Fruit fly (Drosophila melanogaster) whole organism, embryonic: ENCODE results near the gene CG13457.

Source experiments
- Atf-2 ChIP-seq: fragments of 200-800 bp; sonication (Bioruptor generic); optimal IDR thresholded peaks from 2 replicates; lab custom pipeline; 2016; ENCODE audit warnings: missing biosample characterization, missing genetic modification characterization
- Awh ChIP-seq: fragments of 200-800 bp; sonication (Bioruptor generic); IDR thresholded peaks from 2 replicates; pipeline ENCODE4, ENCODE4 v1.3.6; 2022; ENCODE audit warnings: missing biosample characterization, missing genetic modification characterization
- BtbVII ChIP-seq: fragments of 200-800 bp; sonication (Bioruptor generic); optimal IDR thresholded peaks from 3 replicates; lab custom pipeline; 2017; ENCODE audit warnings: missing biosample characterization, mild to moderate bottlenecking, missing genetic modification characterization
- Bteb2 ChIP-seq: fragments of 200-800 bp; sonication (Bioruptor generic); optimal IDR thresholded peaks from 2 replicates; lab custom pipeline; 2016; ENCODE audit warnings: missing biosample characterization, missing genetic modification characterization
- CG10543 ChIP-seq: fragments of 200-800 bp; sonication (Bioruptor generic); optimal IDR thresholded peaks from 3 replicates; lab custom pipeline; 2017; ENCODE audit warnings: missing biosample characterization, mild to moderate bottlenecking, missing genetic modification characterization, moderate library complexity
- CG12219 ChIP-seq: fragments of 200-800 bp; sonication (Bioruptor generic); optimal IDR thresholded peaks from 3 replicates; lab custom pipeline; 2018; ENCODE audit warnings: missing biosample characterization, mild to moderate bottlenecking, missing genetic modification characterization
- CG13424 ChIP-seq: fragments of 200-800 bp; sonication (Bioruptor generic); optimal IDR thresholded peaks from 2 replicates; lab custom pipeline; 2019; ENCODE audit warnings: missing biosample characterization, mild to moderate bottlenecking, missing genetic modification characterization, moderate library complexity
- CG15601 ChIP-seq: fragments of 200-800 bp; sonication (Bioruptor generic); optimal IDR thresholded peaks from 3 replicates; lab custom pipeline; 2019; ENCODE audit warnings: missing biosample characterization, mild to moderate bottlenecking, missing genetic modification characterization, moderate library complexity
- CG1647 ChIP-seq: fragments of 200-800 bp; sonication (Bioruptor generic); optimal IDR thresholded peaks from 3 replicates; lab custom pipeline; 2016; ENCODE audit warnings: missing biosample characterization, missing genetic modification characterization
- CG18619 ChIP-seq: fragments of 200-800 bp; sonication (Bioruptor generic); optimal IDR thresholded peaks from 3 replicates; lab custom pipeline; 2017; ENCODE audit warnings: missing biosample characterization, mild to moderate bottlenecking, missing genetic modification characterization
- CG30431 ChIP-seq: fragments of 200-800 bp; sonication (Bioruptor generic); optimal IDR thresholded peaks from 2 replicates; lab custom pipeline; 2017; ENCODE audit warnings: missing biosample characterization, missing genetic modification characterization
- CG33213 ChIP-seq: fragments of 200-800 bp; sonication (Bioruptor generic); optimal IDR thresholded peaks from 3 replicates; lab custom pipeline; 2016; ENCODE audit warnings: missing biosample characterization, missing genetic modification characterization
- CG34376 ChIP-seq: fragments of 200-800 bp; sonication (Bioruptor generic); optimal IDR thresholded peaks from 2 replicates; lab custom pipeline; 2018; ENCODE audit warnings: missing biosample characterization, mild to moderate bottlenecking, missing genetic modification characterization
- CG3726 ChIP-seq: fragments of 200-800 bp; sonication (Bioruptor generic); IDR thresholded peaks from 3 replicates; pipeline ENCODE4, ENCODE4 v1.3.6; 2022; ENCODE audit warnings: missing biosample characterization, missing genetic modification characterization
- CG6791 ChIP-seq: fragments of 200-800 bp; sonication (Bioruptor generic); IDR thresholded peaks from 3 replicates; pipeline ENCODE4 v1.3.6; 2022; ENCODE audit warnings: missing biosample characterization, missing genetic modification characterization; ENCODE audit not compliant: partially characterized antibody
- CG8089 ChIP-seq: fragments of 200-800 bp; sonication (Bioruptor generic); optimal IDR thresholded peaks from 3 replicates; lab custom pipeline; 2016; ENCODE audit warnings: missing biosample characterization, missing genetic modification characterization
- CG8359 ChIP-seq: fragments of 200-800 bp; sonication (Bioruptor generic); optimal IDR thresholded peaks from 2 replicates; lab custom pipeline; 2017; ENCODE audit warnings: missing biosample characterization, mild to moderate bottlenecking, missing genetic modification characterization, borderline replicate concordance
- CG8765 ChIP-seq: fragments of 200-800 bp; sonication (Bioruptor generic); IDR thresholded peaks from 2 replicates; pipeline ENCODE4 v1.3.6; 2022; ENCODE audit warnings: missing biosample characterization, missing genetic modification characterization
- CG9932 ChIP-seq: fragments of 200-800 bp; sonication (Bioruptor generic); IDR thresholded peaks from 2 replicates; pipeline ENCODE4 v1.3.6; 2022; ENCODE audit warnings: missing biosample characterization, missing genetic modification characterization
- D ChIP-seq, 2 experiments: fragments of 200-800 bp in 1 of 2; fragments of >200 bp in 1 of 2; sonication (Bioruptor generic) in 1 of 2; optimal IDR thresholded peaks; 2 replicates in 1 of 2; 3 replicates in 1 of 2; lab custom pipeline; 2017; ENCODE audit warnings: mild to moderate bottlenecking in 1 of 2, missing biosample characterization in 1 of 2, missing genetic modification characterization in 1 of 2, missing genetic modification reagents in 1 of 2
- Dad ChIP-seq: fragments of 200-800 bp; sonication (Bioruptor generic); optimal IDR thresholded peaks from 3 replicates; lab custom pipeline; 2016; ENCODE audit warnings: missing biosample characterization, missing genetic modification characterization
- Fer2 ChIP-seq: fragments of 200-800 bp; sonication (Bioruptor generic); optimal IDR thresholded peaks from 2 replicates; lab custom pipeline; 2018; ENCODE audit warnings: missing biosample characterization, mild to moderate bottlenecking, missing genetic modification characterization, moderate library complexity
- H15 ChIP-seq: fragments of 200-800 bp; sonication (Bioruptor generic); IDR thresholded peaks from 3 replicates; pipeline ENCODE4 v1.3.6; 2022; ENCODE audit warnings: missing biosample characterization, missing genetic modification characterization
- Hand ChIP-seq: fragments of 200-800 bp; sonication (Bioruptor generic); optimal IDR thresholded peaks from 2 replicates; lab custom pipeline; 2017; ENCODE audit warnings: mild to moderate bottlenecking, missing biosample characterization, missing genetic modification reagents, missing genetic modification characterization
- Hsf ChIP-seq: fragments of 200-800 bp; sonication (Bioruptor generic); optimal IDR thresholded peaks from 3 replicates; lab custom pipeline; 2016; ENCODE audit warnings: missing biosample characterization, missing genetic modification characterization
- Meics ChIP-seq: fragments of 200-800 bp; sonication (Bioruptor generic); optimal IDR thresholded peaks from 2 replicates; lab custom pipeline; 2017; ENCODE audit warnings: missing biosample characterization, mild to moderate bottlenecking, missing genetic modification characterization
- Poxn ChIP-seq: fragments of 200-800 bp; sonication (Bioruptor generic); IDR thresholded peaks from 2 replicates; pipeline ENCODE4 v1.3.6; 2022; ENCODE audit warnings: missing biosample characterization, missing genetic modification characterization
- Sox100B ChIP-seq: fragments of 200-800 bp; sonication (Bioruptor generic); optimal IDR thresholded peaks from 3 replicates; lab custom pipeline; 2018; ENCODE audit warnings: missing biosample characterization, mild to moderate bottlenecking, missing genetic modification characterization
- Ssrp ChIP-seq: fragments of 200-800 bp; sonication (Bioruptor generic); optimal IDR thresholded peaks from 2 replicates; lab custom pipeline; 2018; ENCODE audit warnings: missing biosample characterization, mild to moderate bottlenecking, missing genetic modification characterization, moderate library complexity
- Xbp1 ChIP-seq: fragments of 200-800 bp; sonication (Bioruptor generic); optimal IDR thresholded peaks from 3 replicates; lab custom pipeline; 2016; ENCODE audit warnings: missing biosample characterization, mild to moderate bottlenecking, missing genetic modification characterization
- az2 ChIP-seq: fragments of 200-800 bp; sonication (Bioruptor generic); optimal IDR thresholded peaks from 3 replicates; lab custom pipeline; 2016; ENCODE audit warnings: missing biosample characterization, missing genetic modification characterization
- bab2 ChIP-seq: fragments of 200-800 bp; sonication (Bioruptor generic); optimal IDR thresholded peaks from 2 replicates; lab custom pipeline; 2016; ENCODE audit warnings: missing biosample characterization, missing genetic modification characterization
- caup ChIP-seq: fragments of 200-800 bp; sonication (Bioruptor generic); optimal IDR thresholded peaks from 3 replicates; lab custom pipeline; 2017; ENCODE audit warnings: missing biosample characterization, mild to moderate bottlenecking, missing genetic modification characterization, moderate library complexity; ENCODE audit not compliant: severe bottlenecking
- corto ChIP-seq: fragments of 200-800 bp; sonication (Bioruptor generic); optimal IDR thresholded peaks from 2 replicates; lab custom pipeline; 2016; ENCODE audit warnings: missing biosample characterization, mild to moderate bottlenecking, missing genetic modification characterization, moderate library complexity
- ems ChIP-seq: fragments of 200-800 bp; sonication (Bioruptor generic); optimal IDR thresholded peaks from 3 replicates; lab custom pipeline; 2016; ENCODE audit warnings: missing biosample characterization, missing genetic modification characterization
- esg ChIP-seq: fragments of 200-800 bp; sonication (Bioruptor generic); conservative IDR thresholded peaks from 2 replicates; pipeline ENCODE4 v1.3.6; 2022; ENCODE audit warnings: missing biosample characterization, missing genetic modification characterization
- ind ChIP-seq: fragments of 200-800 bp; sonication (Bioruptor generic); optimal IDR thresholded peaks from 3 replicates; lab custom pipeline; 2016; ENCODE audit warnings: missing biosample characterization, missing genetic modification characterization
- nmo ChIP-seq: fragments of 200-800 bp; sonication (Bioruptor generic); optimal IDR thresholded peaks from 2 replicates; lab custom pipeline; 2018; ENCODE audit warnings: missing biosample characterization, mild to moderate bottlenecking, missing genetic modification characterization, moderate library complexity
- org-1 ChIP-seq: fragments of 200-800 bp; sonication (Bioruptor generic); optimal IDR thresholded peaks from 2 replicates; lab custom pipeline; 2017; ENCODE audit warnings: missing biosample characterization, missing genetic modification characterization
- pan ChIP-seq, 4 experiments: fragments of >200 bp in 3 of 4; fragments of 200-800 bp in 1 of 4; sonication (Bioruptor generic) in 1 of 4; optimal IDR thresholded peaks in 3 of 4; IDR thresholded peaks in 1 of 4; 2 replicates each; pipeline versions ENCODE4 v1.3.6 to Lab custom; 2017 to 2022; ENCODE audit warnings: missing biosample characterization in 2 of 4, missing genetic modification characterization in 2 of 4, mixed read lengths in 1 of 4
- sens ChIP-seq: fragments of 200-800 bp; sonication (Bioruptor generic); peaks from one replicate; lab custom pipeline; 2016; ENCODE audit warnings: missing biosample characterization, missing genetic modification characterization
- sisA ChIP-seq: fragments of 200-800 bp; sonication (Bioruptor generic); IDR thresholded peaks from 2 replicates; pipeline ENCODE4 v1.3.6; 2022; ENCODE audit warnings: missing biosample characterization, missing genetic modification characterization
- so ChIP-seq: fragments of 200-800 bp; sonication (Bioruptor generic); IDR thresholded peaks from 3 replicates; pipeline ENCODE4 v1.3.6; 2022; ENCODE audit warnings: missing biosample characterization, missing genetic modification characterization
- tup ChIP-seq: fragments of 200-800 bp; sonication (Bioruptor generic); optimal IDR thresholded peaks from 2 replicates; lab custom pipeline; 2016; ENCODE audit warnings: missing biosample characterization, mild to moderate bottlenecking, missing genetic modification characterization, moderate library complexity
- unpg ChIP-seq: fragments of 200-800 bp; sonication (Bioruptor generic); optimal IDR thresholded peaks from 3 replicates; lab custom pipeline; 2018; ENCODE audit warnings: missing biosample characterization, mild to moderate bottlenecking, missing genetic modification characterization, moderate library complexity
- vfl ChIP-seq: fragments of 200-800 bp; sonication (Bioruptor generic); optimal IDR thresholded peaks from 2 replicates; lab custom pipeline; 2016; ENCODE audit warnings: missing biosample characterization, missing genetic modification characterization
- zen2 ChIP-seq: fragments of 200-800 bp; sonication (Bioruptor generic); IDR thresholded peaks from 3 replicates; pipeline ENCODE4 v1.3.6; 2022; ENCODE audit warnings: missing biosample characterization, missing genetic modification characterization; ENCODE audit not compliant: partially characterized antibody
- zf30C ChIP-seq: fragments of 200-800 bp; sonication (Bioruptor generic); optimal IDR thresholded peaks from 3 replicates; lab custom pipeline; 2018; ENCODE audit warnings: missing biosample characterization, mild to moderate bottlenecking, missing genetic modification characterization

The CG13457 gene

DNA sequence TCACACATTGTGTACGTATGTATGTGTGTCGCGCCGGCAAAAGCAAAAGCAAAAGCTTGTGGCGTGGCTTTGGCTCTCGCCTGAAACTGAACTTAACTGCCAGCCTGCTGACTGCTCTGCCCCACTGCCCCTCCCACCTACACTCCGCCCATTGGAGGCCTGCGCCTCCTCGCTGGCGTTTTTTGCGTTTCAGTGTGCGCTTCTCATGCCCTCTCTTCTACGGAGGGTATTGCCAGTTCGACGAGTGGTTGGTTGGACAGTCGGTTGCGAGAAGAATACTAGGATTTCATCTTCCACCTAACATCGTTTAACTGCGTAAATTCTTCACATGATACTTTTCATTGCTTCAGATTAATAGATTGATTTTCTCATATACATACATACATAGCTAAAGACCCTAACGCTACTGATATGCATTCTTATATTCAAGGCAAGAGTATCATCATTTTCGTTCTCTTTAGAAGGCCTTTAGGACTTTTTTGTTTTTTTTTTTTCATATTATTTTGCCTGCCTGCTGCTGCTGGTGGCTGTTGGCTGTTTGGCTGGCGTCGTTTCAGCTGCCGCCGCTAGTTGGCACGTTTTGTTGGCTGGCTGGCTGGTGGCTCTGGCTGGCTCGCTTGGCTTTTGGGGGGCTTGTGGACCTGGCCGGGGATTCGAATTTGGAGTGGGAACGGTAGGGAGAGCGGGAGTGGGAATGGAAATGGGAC lies 26.2 kb downstream of the CG13457 start (continued):
- TF ChIP-seq CG30431 (peak; percentile 28), CG13424 (tag; lab: Kevin White, UChicago) (peak; percentile 70), pan (optimal IDR thresholded peaks at IDR 0.05; lab: Kevin White, UChicago) (no peak), pan (GFP tag; optimal IDR thresholded peaks at IDR 0.05 in 1 of 2, IDR thresholded peaks at IDR 0.05 in 1 of 2) (peak in 1 of 2 experiments; percentile 68), corto (GFP tag; lab: Kevin White, UChicago) (peak; percentile 55), zen2 (GFP tag; lab: Robert Waterston, UW) (no peak), org-1 (peak; percentile 48), CG10543 (GFP tag; lab: Kevin White, UChicago) (peak; percentile 39), tup (no peak), az2 (GFP tag; lab: Kevin White, UChicago) (peak; percentile 32), so (GFP tag; lab: Robert Waterston, UW) (no peak), Atf-2 (GFP tag; lab: Kevin White, UChicago) (peak; percentile 50), Ssrp (tag; lab: Kevin White, UChicago) (peak; percentile 51), bab2 (GFP tag; lab: Kevin White, UChicago) (peak; percentile 41), vfl (GFP tag; lab: Kevin White, UChicago) (peak; percentile 46), D (optimal IDR thresholded peaks at IDR 0.05; lab: Kevin White, UChicago) (no peak), D (GFP tag; optimal IDR thresholded peaks at IDR 0.05; lab: Kevin White, UChicago) (peak; percentile 6), ind (GFP tag; lab: Kevin White, UChicago) (peak; percentile 39), ems (GFP tag; lab: Kevin White, UChicago) (peak; percentile 9), Bteb2 (peak; percentile 43), CG8089 (peak; percentile 8), Sox100B (GFP tag; lab: Kevin White, UChicago) (peak; percentile 50), CG8765 (GFP tag; lab: Robert Waterston, UW) (no peak), esg (GFP tag; lab: Robert Waterston, UW) (peak; percentile 56), Fer2 (peak; percentile 12), Poxn (no peak), Awh (GFP tag; lab: Robert Waterston, UW) (no peak), Dad (GFP tag; lab: Kevin White, UChicago) (peak; percentile 35), Meics (GFP tag; lab: Kevin White, UChicago) (peak; percentile 54), CG15601 (no peak), Hand (GFP tag; lab: Kevin White, UChicago) (peak; percentile 24), CG18619 (GFP tag; lab: Kevin White, UChicago) (peak; percentile 56), CG6791 (no peak), CG1647 (GFP tag; lab: Kevin White, UChicago) (no peak), BtbVII (peak; percentile 27), CG12219 (GFP tag; lab: Kevin White, UChicago) (peak; percentile 33), sens (GFP tag; lab: Kevin White, UChicago) (peak; percentile 89), caup (GFP tag; lab: Kevin White, UChicago) (no peak), nmo (GFP tag; lab: Kevin White, UChicago) (peak; percentile 47), sisA (GFP tag; lab: Robert Waterston, UW) (peak; percentile 61), CG33213 (GFP tag; lab: Kevin White, UChicago) (no peak), CG8359 (GFP tag; lab: Kevin White, UChicago) (no peak), Hsf (peak; percentile 68), H15 (GFP tag; lab: Robert Waterston, UW) (0 out of 3 replicates have a peak, but pooled peaks have one; percentile 16), unpg (peak; percentile 47), CG3726 (GFP tag; lab: Robert Waterston, UW) (no peak), Xbp1 (peak; percentile 56), CG9932 (GFP tag; lab: Robert Waterston, UW) (peak; percentile 60), CG34376 (GFP tag; lab: Kevin White, UChicago) (peak; percentile 41), zf30C (GFP tag; lab: Kevin White, UChicago) (no peak)
